Worm (Caenorhabditis elegans) whole organism, L2 larva: ENCODE results near the gene clec-47.

Experiments
- C34F6.9 ChIP-seq: fragments of 150-350 bp; optimal IDR thresholded peaks from 2 replicates; lab custom pipeline; 2014; ENCODE audit warnings: missing biosample characterization, missing genetic modification characterization
- F13H6.1 ChIP-seq: sonication (generic microtip); optimal IDR thresholded peaks from 2 replicates; lab custom pipeline; 2016; ENCODE audit warnings: missing genetic modification characterization, missing compliant biosample characterization
- R02D3.7 ChIP-seq: fragments of 150-350 bp; optimal IDR thresholded peaks from 2 replicates; lab custom pipeline; 2014; ENCODE audit warnings: missing biosample characterization, missing genetic modification characterization
- Y55F3AM.14 ChIP-seq: fragments of 200-800 bp; sonication (Bioruptor generic); optimal IDR thresholded peaks from 2 replicates; lab custom pipeline; 2018; ENCODE audit warnings: mild to moderate bottlenecking, missing genetic modification characterization, missing compliant biosample characterization
- ZK546.5 ChIP-seq: sonication (generic microtip); optimal IDR thresholded peaks from 2 replicates; lab custom pipeline; 2017; ENCODE audit warnings: missing biosample characterization, missing genetic modification characterization
- alr-1 ChIP-seq: fragments of 150-350 bp; optimal IDR thresholded peaks from 2 replicates; lab custom pipeline; 2014; ENCODE audit warnings: missing biosample characterization, missing genetic modification characterization
- aly-2 ChIP-seq: fragments of 150-350 bp; optimal IDR thresholded peaks from 2 replicates; lab custom pipeline; 2014; ENCODE audit warnings: missing biosample characterization, missing genetic modification characterization
- ama-1 ChIP-seq: fragments of 150-350 bp; optimal IDR thresholded peaks from 2 replicates; lab custom pipeline; 2018; ENCODE audit warnings: inconsistent platforms
- blmp-1 ChIP-seq: sonication (generic microtip); optimal IDR thresholded peaks from 2 replicates; lab custom pipeline; 2017; ENCODE audit warnings: missing genetic modification characterization, mild to moderate bottlenecking, missing compliant biosample characterization, antibody characterized with exemption, moderate library complexity; ENCODE audit not compliant: insufficient read depth
- ceh-16 ChIP-seq: fragments of 150-350 bp; optimal IDR thresholded peaks from 2 replicates; lab custom pipeline; 2014; ENCODE audit warnings: missing biosample characterization, missing genetic modification characterization
- ceh-82 ChIP-seq: fragments of 150-350 bp; optimal IDR thresholded peaks from 2 replicates; lab custom pipeline; 2014; ENCODE audit warnings: missing biosample characterization, missing genetic modification characterization
- crh-2 ChIP-seq: sonication (generic microtip); optimal IDR thresholded peaks from 2 replicates; lab custom pipeline; 2017; ENCODE audit warnings: missing biosample characterization, missing genetic modification characterization
- dmd-4 ChIP-seq: sonication (generic microtip); optimal IDR thresholded peaks from 2 replicates; lab custom pipeline; 2017; ENCODE audit warnings: missing biosample characterization, missing genetic modification characterization
- egl-27 ChIP-seq: sonication (generic microtip); optimal IDR thresholded peaks from 3 replicates; lab custom pipeline; 2017; ENCODE audit warnings: missing biosample characterization, missing genetic modification reagents, missing genetic modification characterization
- elt-1 ChIP-seq: fragments of 150-350 bp; optimal IDR thresholded peaks from 2 replicates; lab custom pipeline; 2014; ENCODE audit warnings: missing biosample characterization, missing genetic modification characterization
- elt-3 ChIP-seq: sonication (generic microtip); optimal IDR thresholded peaks from 2 replicates; lab custom pipeline; 2017; ENCODE audit warnings: missing biosample characterization, missing genetic modification characterization
- fos-1 ChIP-seq: fragments of 150-350 bp; optimal IDR thresholded peaks from 2 replicates; lab custom pipeline; 2014; ENCODE audit warnings: missing biosample characterization, missing genetic modification characterization
- gmeb-1 ChIP-seq: fragments of 150-350 bp; optimal IDR thresholded peaks from 2 replicates; lab custom pipeline; 2014; ENCODE audit warnings: missing biosample characterization, missing genetic modification characterization
- lin-11 ChIP-seq: fragments of 150-350 bp; sonication (generic microtip); optimal IDR thresholded peaks from 2 replicates; lab custom pipeline; 2014; ENCODE audit warnings: missing biosample characterization, missing genetic modification characterization, inconsistent platforms, mixed read lengths
- lin-13 ChIP-seq: fragments of 150-350 bp; optimal IDR thresholded peaks from 2 replicates; lab custom pipeline; 2014; ENCODE audit warnings: missing biosample characterization, missing genetic modification reagents, missing genetic modification characterization
- lin-39 ChIP-seq: fragments of 150-350 bp; optimal IDR thresholded peaks from 2 replicates; lab custom pipeline; 2014; ENCODE audit warnings: missing biosample characterization, missing genetic modification reagents, missing genetic modification characterization
- lsy-2 ChIP-seq, 2 experiments: fragments of 150-350 bp in 1 of 2; sonication (generic microtip) in 1 of 2; optimal IDR thresholded peaks; 2 replicates each; lab custom pipeline; 2014 to 2017; ENCODE audit warnings: missing biosample characterization in 2 of 2, missing genetic modification characterization in 2 of 2
- mab-5 ChIP-seq: fragments of 150-350 bp; optimal IDR thresholded peaks from 2 replicates; lab custom pipeline; 2014; ENCODE audit warnings: missing biosample characterization, missing genetic modification characterization
- mbf-1 ChIP-seq: sonication (generic microtip); optimal IDR thresholded peaks from 2 replicates; lab custom pipeline; 2017; ENCODE audit warnings: missing biosample characterization, missing genetic modification characterization
- mdl-1 ChIP-seq, 2 experiments: fragments of 150-350 bp in 1 of 2; sonication (generic microtip) in 1 of 2; optimal IDR thresholded peaks; 2 replicates each; lab custom pipeline; 2017; ENCODE audit warnings: missing biosample characterization in 2 of 2, missing genetic modification characterization in 2 of 2
- nhr-10 ChIP-seq: sonication (generic microtip); optimal IDR thresholded peaks from 2 replicates; lab custom pipeline; 2017; ENCODE audit warnings: missing biosample characterization, missing genetic modification characterization
- nhr-11 ChIP-seq: fragments of 150-350 bp; optimal IDR thresholded peaks from 2 replicates; lab custom pipeline; 2014; ENCODE audit warnings: missing biosample characterization, missing genetic modification characterization
- nhr-12 ChIP-seq: fragments of 150-350 bp; optimal IDR thresholded peaks from 2 replicates; lab custom pipeline; 2014; ENCODE audit warnings: missing biosample characterization, missing genetic modification characterization
- nhr-129 ChIP-seq: fragments of 150-350 bp; optimal IDR thresholded peaks from 2 replicates; lab custom pipeline; 2014; ENCODE audit warnings: missing biosample characterization, missing genetic modification characterization
- nhr-21 ChIP-seq: fragments of 150-350 bp; optimal IDR thresholded peaks from 2 replicates; lab custom pipeline; 2014; ENCODE audit warnings: missing biosample characterization, missing genetic modification characterization
- nhr-23 ChIP-seq: fragments of 150-350 bp; optimal IDR thresholded peaks from 2 replicates; lab custom pipeline; 2014; ENCODE audit warnings: missing biosample characterization, missing genetic modification reagents, missing genetic modification characterization
- nhr-237 ChIP-seq: fragments of 150-350 bp; optimal IDR thresholded peaks from 2 replicates; lab custom pipeline; 2014; ENCODE audit warnings: missing biosample characterization, missing genetic modification characterization
- nhr-25 ChIP-seq: fragments of 150-350 bp; sonication (generic microtip); optimal IDR thresholded peaks from 3 replicates; lab custom pipeline; 2014; ENCODE audit warnings: missing biosample characterization, missing genetic modification characterization
- nhr-6 ChIP-seq: fragments of 150-350 bp; optimal IDR thresholded peaks from 2 replicates; lab custom pipeline; 2014; ENCODE audit warnings: missing biosample characterization, missing genetic modification characterization
- nhr-77 ChIP-seq: fragments of 150-350 bp; optimal IDR thresholded peaks from 2 replicates; lab custom pipeline; 2014; ENCODE audit warnings: missing biosample characterization, missing genetic modification characterization
- peb-1 ChIP-seq: fragments of 150-350 bp; optimal IDR thresholded peaks from 2 replicates; lab custom pipeline; 2014; ENCODE audit warnings: missing biosample characterization, missing genetic modification characterization
- sem-4 ChIP-seq: fragments of 150-350 bp; optimal IDR thresholded peaks from 2 replicates; lab custom pipeline; 2014; ENCODE audit warnings: missing biosample characterization, missing genetic modification reagents, missing genetic modification characterization
- skn-1 ChIP-seq: sonication (generic microtip); optimal IDR thresholded peaks from 2 replicates; lab custom pipeline; 2017; ENCODE audit warnings: missing biosample characterization, missing genetic modification characterization
- sma-3 ChIP-seq: sonication (generic microtip); optimal IDR thresholded peaks from 2 replicates; lab custom pipeline; 2016; ENCODE audit warnings: missing genetic modification reagents, missing genetic modification characterization, missing compliant biosample characterization
- sma-9 ChIP-seq, 2 experiments: fragments of 150-350 bp in 1 of 2; sonication (generic microtip) in 1 of 2; optimal IDR thresholded peaks; 2 replicates each; lab custom pipeline; 2014 to 2016; ENCODE audit warnings: missing genetic modification characterization in 2 of 2, mild to moderate bottlenecking in 1 of 2, missing biosample characterization in 1 of 2, missing compliant biosample characterization in 1 of 2, missing genetic modification reagents in 1 of 2, moderate library complexity in 1 of 2
- snpc-4 ChIP-seq: fragments of 150-350 bp; optimal IDR thresholded peaks from 2 replicates; lab custom pipeline; 2014; ENCODE audit warnings: missing biosample characterization, missing genetic modification characterization
- unc-39 ChIP-seq: fragments of 150-350 bp; optimal IDR thresholded peaks from 2 replicates; lab custom pipeline; 2014; ENCODE audit warnings: missing biosample characterization, missing genetic modification characterization
- unc-55 ChIP-seq: fragments of 150-350 bp; sonication (generic microtip); optimal IDR thresholded peaks from 3 replicates; lab custom pipeline; 2014; ENCODE audit warnings: missing biosample characterization, missing genetic modification reagents, missing genetic modification characterization
- unc-62 ChIP-seq: fragments of 150-350 bp; optimal IDR thresholded peaks from 2 replicates; lab custom pipeline; 2014; ENCODE audit warnings: missing biosample characterization, missing genetic modification reagents, missing genetic modification characterization
- zag-1 ChIP-seq: fragments of 150-350 bp; optimal IDR thresholded peaks from 2 replicates; lab custom pipeline; 2014; ENCODE audit warnings: missing biosample characterization, missing genetic modification characterization
- ztf-1 ChIP-seq: fragments of 200-800 bp; sonication (Bioruptor generic); conservative IDR thresholded peaks from 2 replicates; pipeline ENCODE4 v1.3.6; 2022; ENCODE audit warnings: missing genetic modification characterization, missing compliant biosample characterization
- ztf-11 ChIP-seq: sonication (generic microtip); optimal IDR thresholded peaks from 2 replicates; lab custom pipeline; 2017; ENCODE audit warnings: missing biosample characterization, missing genetic modification characterization
- ztf-4 ChIP-seq: fragments of 150-350 bp; optimal IDR thresholded peaks from 2 replicates; lab custom pipeline; 2014; ENCODE audit warnings: missing biosample characterization, missing genetic modification characterization

clec-47 gene

DNA sequence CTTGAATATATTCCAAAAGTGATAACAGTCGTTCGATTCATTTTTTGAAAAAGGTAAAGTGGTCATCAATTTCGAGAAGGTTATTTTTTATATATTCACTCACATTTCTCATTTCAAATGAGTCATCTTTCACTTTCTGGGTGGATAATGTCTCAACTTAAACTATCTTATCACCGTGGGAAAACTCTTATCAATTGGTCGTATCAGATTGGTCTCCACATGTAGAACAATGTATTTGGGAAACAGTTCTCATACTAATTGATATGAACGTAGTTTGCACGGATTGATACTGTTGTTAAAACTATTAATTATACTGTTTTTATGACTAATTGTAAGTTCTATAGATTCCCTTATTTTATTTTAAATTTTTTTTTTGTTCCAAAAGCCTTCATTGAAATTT is 41.7 kb upstream of the clec-47 start:
- TF ChIP-seq unc-55 (GFP tag; lab: Kevin White, UChicago) (no peak), unc-39 (no peak), fos-1 (tag; lab: Kevin White, UChicago) (peak; percentile 85), sem-4 (tag; lab: Kevin White, UChicago) (no peak)

DNA sequence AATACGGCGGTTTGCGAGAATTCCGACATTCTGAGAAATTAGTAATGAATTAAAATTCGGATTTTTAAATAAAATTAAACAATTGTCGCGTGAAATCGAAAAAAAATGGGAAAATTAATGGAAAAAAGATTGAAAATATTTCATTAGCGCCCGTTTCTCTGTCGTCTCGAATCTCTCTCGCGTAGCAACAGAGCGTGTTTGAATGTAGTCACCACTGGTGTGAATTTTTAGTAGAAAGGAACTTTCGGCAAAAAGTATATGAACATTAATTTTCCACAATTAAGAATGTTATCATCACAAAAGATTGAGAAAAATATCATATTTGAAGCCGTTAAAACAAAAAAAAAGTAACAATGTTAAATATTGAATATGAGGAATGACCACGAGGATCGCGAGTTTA is 38.8 kb upstream of the clec-47 start, which contains the start of gene aipl-1:
Gene aipl-1, minus strand, starts transcription at position 30 of the 400 bp plus-strand sequence.
- TF ChIP-seq alr-1 (no peak), nhr-10 (tag; lab: Kevin White, UChicago) (no peak), blmp-1 (tag; lab: Kevin White, UChicago) (peak; percentile 72), nhr-237 (no peak), mbf-1 (tag; lab: Kevin White, UChicago) (no peak), peb-1 (no peak), nhr-6 (tag; lab: Kevin White, UChicago) (no peak), lin-13 (GFP tag; lab: Kevin White, UChicago) (peak; percentile 83), elt-3 (tag; lab: Kevin White, UChicago) (no peak), nhr-21 (tag; lab: Kevin White, UChicago) (peak; percentile 60), unc-62 (GFP tag; lab: Kevin White, UChicago) (no peak), ztf-1 (GFP tag; lab: Robert Waterston, UW) (no peak), zag-1 (tag; lab: Kevin White, UChicago) (peak; percentile 59), C34F6.9 (peak; percentile 90), F13H6.1 (tag; lab: Kevin White, UChicago) (peak; percentile 56), snpc-4 (tag; lab: Kevin White, UChicago) (peak; percentile 68), nhr-12 (tag; lab: Kevin White, UChicago) (no peak), nhr-129 (peak; percentile 86), sma-9 (GFP tag; optimal IDR thresholded peaks at IDR 0.05; lab: Kevin White, UChicago) (peak; percentile 79), sma-9 (tag; optimal IDR thresholded peaks at IDR 0.05; lab: Kevin White, UChicago) (no peak), sma-3 (GFP tag; lab: Kevin White, UChicago) (peak; percentile 63), lin-11 (tag; lab: Kevin White, UChicago) (no peak), unc-39 (no peak), ztf-4 (tag; lab: Kevin White, UChicago) (peak; percentile 16), nhr-11 (tag; lab: Kevin White, UChicago) (no peak), crh-2 (tag; lab: Kevin White, UChicago) (peak; percentile 79), egl-27 (tag; lab: Kevin White, UChicago) (peak; percentile 21), skn-1 (no peak), gmeb-1 (tag; lab: Kevin White, UChicago) (peak; percentile 87), ZK546.5 (tag; lab: Kevin White, UChicago) (no peak), aly-2 (tag; lab: Kevin White, UChicago) (no peak), nhr-25 (tag; lab: Kevin White, UChicago) (no peak), ztf-11 (tag; lab: Kevin White, UChicago) (no peak), sem-4 (tag; lab: Kevin White, UChicago) (peak; percentile 3), mdl-1 (tag; optimal IDR thresholded peaks at IDR 0.05; lab: Kevin White, UChicago) (no peak), lsy-2 (tag; optimal IDR thresholded peaks at IDR 0.05; lab: Kevin White, UChicago) (peak in 1 of 2 experiments; percentile 87), lin-39 (tag; lab: Kevin White, UChicago) (no peak), ama-1 (lab: Kevin White, UChicago) (no peak), ceh-16 (tag; lab: Kevin White, UChicago) (no peak), ceh-82 (tag; lab: Kevin White, UChicago) (peak; percentile 52), unc-55 (GFP tag; lab: Kevin White, UChicago) (peak; percentile 97), nhr-23 (tag; lab: Kevin White, UChicago) (no peak), Y55F3AM.14 (GFP tag; lab: Kevin White, UChicago) (no peak), dmd-4 (tag; lab: Kevin White, UChicago) (no peak), nhr-77 (tag; lab: Kevin White, UChicago) (no peak), mab-5 (no peak), fos-1 (tag; lab: Kevin White, UChicago) (peak; percentile 72), elt-1 (tag; lab: Kevin White, UChicago) (no peak), R02D3.7 (tag; lab: Kevin White, UChicago) (no peak)
